Worm (Caenorhabditis elegans) whole organism, L1 larva: ENCODE data around the gene F46B6.6.

Experiments used
- ceh-82 ChIP-seq, 3 experiments: fragments of 150-350 bp in 1 of 3; sonication (generic microtip) in 2 of 3; optimal IDR thresholded peaks; 2 replicates each; lab custom pipeline; 2014 to 2017; ENCODE audit warnings: missing biosample characterization in 3 of 3, missing genetic modification characterization in 3 of 3
- ceh-88 ChIP-seq: fragments of 200-800 bp; sonication (Bioruptor generic); IDR thresholded peaks from 2 replicates; pipeline ENCODE4 v1.3.6; 2022; ENCODE audit warnings: missing genetic modification characterization, missing compliant biosample characterization
- elt-3 ChIP-seq, 6 experiments: fragments of 150-350 bp in 1 of 6; sonication (generic microtip); optimal IDR thresholded peaks; 2 replicates each; lab custom pipeline; 2017 to 2018; ENCODE audit warnings: missing biosample characterization in 6 of 6, missing genetic modification characterization in 6 of 6, inconsistent platforms in 1 of 6
- ets-5 ChIP-seq: fragments of 200-800 bp; sonication (Bioruptor generic); IDR thresholded peaks from 2 replicates; pipeline ENCODE4 v1.3.6; 2022; ENCODE audit warnings: missing genetic modification characterization, missing compliant biosample characterization
- fkh-8 ChIP-seq: sonication (generic microtip); optimal IDR thresholded peaks from 2 replicates; lab custom pipeline; 2016; ENCODE audit warnings: mild to moderate bottlenecking, missing genetic modification characterization, missing compliant biosample characterization
- jun-1 ChIP-seq: fragments of 150-350 bp; optimal IDR thresholded peaks from 2 replicates; lab custom pipeline; 2014; ENCODE audit warnings: missing biosample characterization, missing genetic modification reagents, missing genetic modification characterization
- mep-1 ChIP-seq: fragments of 150-350 bp; optimal IDR thresholded peaks from 2 replicates; lab custom pipeline; 2014; ENCODE audit warnings: missing biosample characterization, missing genetic modification characterization
- rnt-1 ChIP-seq: sonication (generic microtip); optimal IDR thresholded peaks from 2 replicates; lab custom pipeline; 2016; ENCODE audit warnings: mild to moderate bottlenecking, missing genetic modification characterization, moderate library complexity, missing compliant biosample characterization
- unc-130 ChIP-seq: fragments of 150-350 bp; optimal IDR thresholded peaks from 2 replicates; lab custom pipeline; 2017; ENCODE audit warnings: missing biosample characterization, missing genetic modification characterization, inconsistent platforms
- unc-86 ChIP-seq: sonication (generic microtip); optimal IDR thresholded peaks from 2 replicates; lab custom pipeline; 2016; ENCODE audit warnings: missing genetic modification characterization, missing compliant biosample characterization
- ztf-11 ChIP-seq, 2 experiments: sonication (generic microtip); optimal IDR thresholded peaks; 2 replicates each; lab custom pipeline; 2016 to 2017; ENCODE audit warnings: missing genetic modification characterization in 2 of 2, missing biosample characterization in 1 of 2, missing compliant biosample characterization in 1 of 2

- TF ChIP-seq ceh-82 (tag; optimal IDR thresholded peaks at IDR 0.05; lab: Kevin White, UChicago), result no peak
- TF ChIP-seq ets-5 (GFP tag; lab: Robert Waterston, UW), result no peak
- no peak for TF ChIP-seq unc-130 (tag; lab: Kevin White, UChicago)
- no peak for TF ChIP-seq jun-1 (tag; lab: Kevin White, UChicago)
- no peak for TF ChIP-seq fkh-8 (tag; lab: Kevin White, UChicago)
- TF ChIP-seq rnt-1 (tag; lab: Kevin White, UChicago), result no peak
- no peak for TF ChIP-seq mep-1 (tag; lab: Kevin White, UChicago)
- no peak for TF ChIP-seq ztf-11 (tag; optimal IDR thresholded peaks at IDR 0.05; lab: Kevin White, UChicago)
- no peak for TF ChIP-seq ceh-88 (GFP tag; lab: Robert Waterston, UW)
- no peak for TF ChIP-seq unc-86 (tag; lab: Kevin White, UChicago)
- no peak for TF ChIP-seq elt-3 (tag; optimal IDR thresholded peaks at IDR 0.05; lab: Kevin White, UChicago)
Observed at ce11 chrV:9813527-9813926, 26.9 kb upstream of the F46B6.6 start, which contains the start of gene sru-30.
